Worm (Caenorhabditis elegans) whole organism, early embryonic: ENCODE measurements around the gene rars-1.

ENCODE experiments used
- B0310.2 ChIP-seq: sonication (generic microtip); optimal IDR thresholded peaks from 2 replicates; lab custom pipeline; 2016; ENCODE audit warnings: mild to moderate bottlenecking, missing genetic modification characterization, missing compliant biosample characterization
- F13C5.2 ChIP-seq: sonication (generic microtip); optimal IDR thresholded peaks from 2 replicates; lab custom pipeline; 2017; ENCODE audit warnings: mild to moderate bottlenecking, missing genetic modification characterization, inconsistent platforms, missing compliant biosample characterization
- aly-1 ChIP-seq: sonication (generic microtip); optimal IDR thresholded peaks from 2 replicates; lab custom pipeline; 2016; ENCODE audit warnings: missing genetic modification characterization, missing compliant biosample characterization
- ama-1 ChIP-seq: fragments of 150-350 bp; optimal IDR thresholded peaks from 2 replicates; lab custom pipeline; 2014
- ceh-13 ChIP-seq: fragments of 200-800 bp; sonication (Bioruptor generic); optimal IDR thresholded peaks from 2 replicates; lab custom pipeline; 2018; ENCODE audit warnings: mild to moderate bottlenecking, missing genetic modification characterization, missing compliant biosample characterization
- ceh-36 ChIP-seq: sonication (generic microtip); optimal IDR thresholded peaks from 2 replicates; lab custom pipeline; 2016; ENCODE audit warnings: missing genetic modification characterization, inconsistent platforms, missing compliant biosample characterization
- ets-7 ChIP-seq: sonication (generic microtip); optimal IDR thresholded peaks from 2 replicates; lab custom pipeline; 2016; ENCODE audit warnings: missing genotype, missing genetic modification characterization, missing compliant biosample characterization
- flt-1 ChIP-seq: fragments of 200-800 bp; sonication (Bioruptor generic); IDR thresholded peaks from 2 replicates; pipeline ENCODE4 v1.3.6; 2022; ENCODE audit warnings: missing genetic modification characterization, missing compliant biosample characterization
- hmbx-1 ChIP-seq: sonication (generic microtip); optimal IDR thresholded peaks from 2 replicates; lab custom pipeline; 2016; ENCODE audit warnings: mild to moderate bottlenecking, missing genetic modification characterization, missing compliant biosample characterization
- hmg-4 ChIP-seq: fragments of 200-800 bp; sonication (Bioruptor generic); optimal IDR thresholded peaks from 2 replicates; lab custom pipeline; 2018; ENCODE audit warnings: mild to moderate bottlenecking, missing genetic modification characterization, missing compliant biosample characterization
- hnd-1 ChIP-seq: sonication (generic microtip); optimal IDR thresholded peaks from 2 replicates; lab custom pipeline; 2016; ENCODE audit warnings: missing genetic modification characterization, missing compliant biosample characterization
- pes-1 ChIP-seq: fragments of 200-800 bp; sonication (Bioruptor generic); IDR thresholded peaks from 2 replicates; pipeline ENCODE4 v1.3.6; 2022; ENCODE audit warnings: missing genetic modification reagents, missing genetic modification characterization, missing compliant biosample characterization
- scrt-1 ChIP-seq: fragments of 200-800 bp; sonication (Bioruptor generic); IDR thresholded peaks from 2 replicates; pipeline ENCODE4 v1.3.6; 2022; ENCODE audit warnings: missing genetic modification characterization, missing compliant biosample characterization
- sea-1 ChIP-seq: fragments of 200-800 bp; sonication (Bioruptor generic); conservative IDR thresholded peaks from 2 replicates; pipeline ENCODE4 v1.3.6; 2022; ENCODE audit warnings: missing genetic modification characterization, missing compliant biosample characterization
- tbx-11 ChIP-seq: fragments of 200-800 bp; sonication (Bioruptor generic); IDR thresholded peaks from 2 replicates; pipeline ENCODE4 v1.3.6; 2022; ENCODE audit warnings: missing genetic modification characterization, missing compliant biosample characterization
- tbx-37 ChIP-seq: fragments of 200-800 bp; sonication (Bioruptor generic); conservative IDR thresholded peaks from 2 replicates; pipeline ENCODE4 v1.3.6; 2022; ENCODE audit warnings: missing genetic modification reagents, missing genetic modification characterization, missing compliant biosample characterization
- tra-4 ChIP-seq: sonication (generic microtip); optimal IDR thresholded peaks from 2 replicates; lab custom pipeline; 2017; ENCODE audit warnings: missing genetic modification characterization, missing compliant biosample characterization

The rars-1 gene

ce11 chrIII:4920221-4920620 is 3.2 kb upstream of the rars-1 start, which contains the start of gene ula-1:
Gene ula-1 (minus strand): TSS chrIII:4920321.
- no peak for TF ChIP-seq tbx-11 (GFP tag; lab: Robert Waterston, UW)
- no peak for TF ChIP-seq scrt-1 (GFP tag; lab: Robert Waterston, UW)
- no peak for TF ChIP-seq ets-7 (tag; lab: Kevin White, UChicago)
- no peak for TF ChIP-seq tbx-37
- TF ChIP-seq F13C5.2 (tag; lab: Kevin White, UChicago), result no peak
- no peak for TF ChIP-seq flt-1 (GFP tag; lab: Robert Waterston, UW)
- TF ChIP-seq hmbx-1 (tag; lab: Kevin White, UChicago), result no peak
- TF ChIP-seq ama-1 (lab: Kevin White, UChicago), result no peak

- TF ChIP-seq hmbx-1 (tag; lab: Kevin White, UChicago) (no peak), ceh-36 (tag; lab: Kevin White, UChicago) (no peak), aly-1 (tag; lab: Kevin White, UChicago) (no peak), tbx-11 (GFP tag; lab: Robert Waterston, UW) (no peak), F13C5.2 (tag; lab: Kevin White, UChicago) (no peak)
Observed at ce11 chrIII:4918906-4919305, 1.9 kb upstream of the rars-1 start.

ce11 chrIII:4917960-4918712 is 1.2 kb upstream of the rars-1 start, which contains the start of gene rpb-8:
Gene rpb-8 (minus strand): TSS chrIII:4918008.
- TF ChIP-seq flt-1 (GFP tag; lab: Robert Waterston, UW) (no peak), hmbx-1 (tag; lab: Kevin White, UChicago) (no peak), ceh-36 (tag; lab: Kevin White, UChicago) (no peak), aly-1 (tag; lab: Kevin White, UChicago) (no peak), ama-1 (lab: Kevin White, UChicago) (no peak), ceh-13 (GFP tag; lab: Kevin White, UChicago) (no peak), B0310.2 (tag; lab: Kevin White, UChicago) (no peak), tbx-37 (no peak), scrt-1 (GFP tag; lab: Robert Waterston, UW) (no peak), tra-4 (no peak), hmg-4 (GFP tag; lab: Kevin White, UChicago) (no peak), F13C5.2 (tag; lab: Kevin White, UChicago) (no peak)

- no peak for TF ChIP-seq tbx-11 (GFP tag; lab: Robert Waterston, UW)
- no peak for TF ChIP-seq hnd-1 (tag; lab: Kevin White, UChicago)
- no peak for TF ChIP-seq B0310.2 (tag; lab: Kevin White, UChicago)
- TF ChIP-seq hmbx-1 (tag; lab: Kevin White, UChicago), result no peak
- TF ChIP-seq ceh-13 (GFP tag; lab: Kevin White, UChicago), result no peak
- no peak for TF ChIP-seq tbx-37
- TF ChIP-seq aly-1 (tag; lab: Kevin White, UChicago), result no peak
- TF ChIP-seq ets-7 (tag; lab: Kevin White, UChicago), result no peak
- no peak for TF ChIP-seq F13C5.2 (tag; lab: Kevin White, UChicago)
- TF ChIP-seq tra-4, result no peak
- no peak for TF ChIP-seq ama-1 (lab: Kevin White, UChicago)
- TF ChIP-seq pes-1, result no peak
- TF ChIP-seq ceh-36 (tag; lab: Kevin White, UChicago), result no peak
- TF ChIP-seq sea-1, result no peak
- TF ChIP-seq hmg-4 (GFP tag; lab: Kevin White, UChicago), result no peak
- no peak for TF ChIP-seq scrt-1 (GFP tag; lab: Robert Waterston, UW)
Observed at ce11 chrIII:4913736-4914135, 3.2 kb downstream of the rars-1 start.

ce11 chrIII:4912317-4912716 is 4.7 kb downstream of the rars-1 start, which contains the start of the genes F26F4.9 and cee-1:
Gene F26F4.9 (minus strand): TSS chrIII:4912521.
Gene cee-1 (plus strand): TSS chrIII:4912699.
- TF ChIP-seq tbx-37 (0 out of 2 replicates have a peak, but pooled peaks have one; percentile 25), scrt-1 (GFP tag; lab: Robert Waterston, UW) (no peak)

ce11 chrIII:4910956-4911355 is 6.0 kb downstream of the rars-1 start, which contains the start of gene F26F4.2:
Gene F26F4.2 (plus strand): TSS chrIII:4911256.
- TF ChIP-seq B0310.2 (tag; lab: Kevin White, UChicago), result no peak
- no peak for TF ChIP-seq pes-1
- TF ChIP-seq flt-1 (GFP tag; lab: Robert Waterston, UW), result no peak
- TF ChIP-seq F13C5.2 (tag; lab: Kevin White, UChicago), result no peak
- TF ChIP-seq hnd-1 (tag; lab: Kevin White, UChicago), result no peak
- no peak for TF ChIP-seq sea-1

ce11 chrIII:4909938-4910337 is 7.0 kb downstream of the rars-1 start, which contains the start of gene F26F4.12:
Gene F26F4.12 (minus strand): TSS chrIII:4910038.
- no peak for TF ChIP-seq aly-1 (tag; lab: Kevin White, UChicago)

- TF ChIP-seq ets-7 (tag; lab: Kevin White, UChicago) (no peak), tbx-11 (GFP tag; lab: Robert Waterston, UW) (no peak), hmg-4 (GFP tag; lab: Kevin White, UChicago) (no peak), sea-1 (no peak), flt-1 (GFP tag; lab: Robert Waterston, UW) (no peak), ama-1 (lab: Kevin White, UChicago) (no peak), F13C5.2 (tag; lab: Kevin White, UChicago) (no peak), B0310.2 (tag; lab: Kevin White, UChicago) (no peak), hmbx-1 (tag; lab: Kevin White, UChicago) (no peak), ceh-36 (tag; lab: Kevin White, UChicago) (no peak), aly-1 (tag; lab: Kevin White, UChicago) (no peak), tbx-37 (no peak), scrt-1 (GFP tag; lab: Robert Waterston, UW) (no peak), ceh-13 (GFP tag; lab: Kevin White, UChicago) (no peak), hnd-1 (tag; lab: Kevin White, UChicago) (no peak), pes-1 (no peak), tra-4 (no peak)
Observed at ce11 chrIII:4906896-4907295, 10.1 kb downstream of the rars-1 start, which contains the start of gene rom-1. Gene rom-1 (plus strand): TSS chrIII:4907196.
